Fruit fly (Drosophila melanogaster): ENCODE data around the gene CG34296.
A peak's percentile ranks its signal among the peaks of the same experiment; 100 is the strongest.

DNA sequence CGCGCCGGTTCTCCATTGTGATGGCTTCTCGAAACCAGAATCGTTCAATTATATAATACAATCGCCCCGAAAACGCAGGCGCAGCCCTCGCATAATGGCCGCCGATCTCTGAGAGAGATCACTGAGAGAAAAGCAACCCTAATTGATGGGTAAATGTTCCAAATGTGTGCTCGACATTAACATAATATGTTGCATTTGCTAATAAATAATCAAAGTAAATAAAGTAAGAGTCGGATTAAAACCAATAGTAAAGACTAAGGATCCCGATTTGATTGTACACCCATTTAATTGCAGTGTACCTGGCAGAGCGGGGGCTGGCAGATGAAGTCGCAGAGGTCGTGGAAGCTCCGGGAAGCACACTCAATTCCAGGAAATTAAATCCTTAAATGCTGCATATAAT is 17.8 kb upstream of the CG34296 start:
- TF ChIP-seq CG3919 (GFP tag; optimal IDR thresholded peaks at IDR 0.05) (peak; percentile 9), Sox15 (GFP tag; optimal IDR thresholded peaks at IDR 0.05) (no peak), CG6163 (GFP tag; IDR thresholded peaks at IDR 0.05) (no peak), Sox102F (GFP tag; optimal IDR thresholded peaks at IDR 0.05) (no peak), achi (GFP tag; optimal IDR thresholded peaks at IDR 0.05) (no peak), CG6792 (GFP tag; optimal IDR thresholded peaks at IDR 0.05) (no peak), Lpt (GFP tag; optimal IDR thresholded peaks at IDR 0.05) (no peak), OdsH (GFP tag; optimal IDR thresholded peaks at IDR 0.05) (no peak)
